Fruit fly (Drosophila melanogaster) whole organism, embryonic: ENCODE measurements around the gene Bgb.

Experiments used
- Adf1 ChIP-seq: fragments of 200-800 bp; sonication (Bioruptor generic); IDR thresholded peaks from 2 replicates; pipeline ENCODE4 v1.3.6; 2022; ENCODE audit warnings: missing biosample characterization, missing genetic modification characterization
- Bteb2 ChIP-seq: fragments of 200-800 bp; sonication (Bioruptor generic); optimal IDR thresholded peaks from 2 replicates; lab custom pipeline; 2016; ENCODE audit warnings: missing biosample characterization, missing genetic modification characterization
- CG10462 ChIP-seq: fragments of 200-800 bp; sonication (Bioruptor generic); optimal IDR thresholded peaks from 2 replicates; lab custom pipeline; 2016; ENCODE audit warnings: missing biosample characterization, missing genetic modification characterization
- CG11085 ChIP-seq: fragments of 200-800 bp; sonication (Bioruptor generic); IDR thresholded peaks from 2 replicates; pipeline ENCODE4 v1.3.6; 2022; ENCODE audit warnings: missing biosample characterization, missing genetic modification characterization
- CG12104 ChIP-seq: fragments of 200-800 bp; sonication (Bioruptor generic); optimal IDR thresholded peaks from 3 replicates; lab custom pipeline; 2016; ENCODE audit warnings: missing biosample characterization, missing genetic modification characterization
- CG13424 ChIP-seq: fragments of 200-800 bp; sonication (Bioruptor generic); optimal IDR thresholded peaks from 2 replicates; lab custom pipeline; 2019; ENCODE audit warnings: missing biosample characterization, mild to moderate bottlenecking, missing genetic modification characterization, moderate library complexity
- CG17186 ChIP-seq: fragments of 200-800 bp; sonication (Bioruptor generic); optimal IDR thresholded peaks from 3 replicates; lab custom pipeline; 2017; ENCODE audit warnings: missing biosample characterization, missing genetic modification reagents, missing genetic modification characterization
- CG17328 ChIP-seq: fragments of 200-800 bp; sonication (Bioruptor generic); IDR thresholded peaks from 2 replicates; pipeline ENCODE4 v1.3.6; 2022; ENCODE audit warnings: missing biosample characterization, missing genetic modification characterization
- CG1792 ChIP-seq: fragments of 200-800 bp; sonication (Bioruptor generic); optimal IDR thresholded peaks from 2 replicates; lab custom pipeline; 2016; ENCODE audit warnings: missing biosample characterization, missing genetic modification characterization
- CG18011 ChIP-seq: fragments of 200-800 bp; sonication (Bioruptor generic); optimal IDR thresholded peaks from 2 replicates; lab custom pipeline; 2017; ENCODE audit warnings: missing biosample characterization, missing genetic modification characterization, mild to moderate bottlenecking, moderate library complexity, missing genotype
- CG18599 ChIP-seq: fragments of 200-800 bp; sonication (Bioruptor generic); optimal IDR thresholded peaks from 3 replicates; lab custom pipeline; 2017; ENCODE audit warnings: missing biosample characterization, missing genetic modification characterization, mild to moderate bottlenecking, moderate library complexity, missing genetic modification reagents
- CG18619 ChIP-seq: fragments of 200-800 bp; sonication (Bioruptor generic); optimal IDR thresholded peaks from 3 replicates; lab custom pipeline; 2017; ENCODE audit warnings: missing biosample characterization, mild to moderate bottlenecking, missing genetic modification characterization
- CG31388 ChIP-seq: fragments of 200-800 bp; sonication (Bioruptor generic); optimal IDR thresholded peaks from 2 replicates; lab custom pipeline; 2016; ENCODE audit warnings: missing biosample characterization, missing genetic modification characterization
- CG32532 ChIP-seq: fragments of 200-800 bp; sonication (Bioruptor generic); IDR thresholded peaks from 2 replicates; pipeline ENCODE4 v1.3.6; 2022; ENCODE audit warnings: missing biosample characterization, missing genetic modification characterization
- CG3847 ChIP-seq: fragments of 200-800 bp; sonication (Bioruptor generic); IDR thresholded peaks from 2 replicates; pipeline ENCODE4 v1.3.6; 2022; ENCODE audit warnings: missing biosample characterization, missing genetic modification characterization
- CG6689 ChIP-seq: fragments of 200-800 bp; sonication (Bioruptor generic); IDR thresholded peaks from 2 replicates; pipeline ENCODE4 v1.3.6; 2022; ENCODE audit warnings: missing biosample characterization, missing genetic modification characterization
- CG7839 ChIP-seq: fragments of 200-800 bp; sonication (Bioruptor generic); optimal IDR thresholded peaks from 3 replicates; lab custom pipeline; 2018; ENCODE audit warnings: missing biosample characterization, mild to moderate bottlenecking, missing genetic modification characterization, moderate library complexity
- CG8765 ChIP-seq: fragments of 200-800 bp; sonication (Bioruptor generic); IDR thresholded peaks from 2 replicates; pipeline ENCODE4 v1.3.6; 2022; ENCODE audit warnings: missing biosample characterization, missing genetic modification characterization
- CG9797 ChIP-seq: fragments of 200-800 bp; sonication (Bioruptor generic); optimal IDR thresholded peaks from 3 replicates; lab custom pipeline; 2018; ENCODE audit warnings: missing biosample characterization, mild to moderate bottlenecking, missing genetic modification characterization
- CG9817 ChIP-seq: fragments of 200-800 bp; sonication (Bioruptor generic); optimal IDR thresholded peaks from 2 replicates; lab custom pipeline; 2018; ENCODE audit warnings: missing biosample characterization, mild to moderate bottlenecking, missing genetic modification characterization, moderate library complexity
- CoRest ChIP-seq: fragments of 200-800 bp; sonication (Bioruptor generic); optimal IDR thresholded peaks from 3 replicates; lab custom pipeline; 2018; ENCODE audit warnings: missing biosample characterization, mild to moderate bottlenecking, missing genetic modification characterization, moderate library complexity
- CrebB ChIP-seq: fragments of 200-800 bp; sonication (Bioruptor generic); optimal IDR thresholded peaks from 3 replicates; lab custom pipeline; 2018; ENCODE audit warnings: missing biosample characterization, mild to moderate bottlenecking, missing genetic modification characterization
- Eip74EF ChIP-seq, 2 experiments: fragments of 200-800 bp in 1 of 2; fragments of >200 bp in 1 of 2; sonication (Bioruptor generic) in 1 of 2; optimal IDR thresholded peaks; 2 replicates each; lab custom pipeline; 2017 to 2019; ENCODE audit warnings: missing biosample characterization in 2 of 2, missing genetic modification characterization in 2 of 2, mild to moderate bottlenecking in 1 of 2, moderate library complexity in 1 of 2
- Elba2 ChIP-seq: fragments of 200-800 bp; sonication (Bioruptor generic); optimal IDR thresholded peaks from 3 replicates; lab custom pipeline; 2016; ENCODE audit warnings: missing biosample characterization, missing genetic modification characterization
- Hey ChIP-seq: fragments of 200-800 bp; sonication (Bioruptor generic); optimal IDR thresholded peaks from 3 replicates; lab custom pipeline; 2018; ENCODE audit warnings: missing biosample characterization, mild to moderate bottlenecking, missing genetic modification characterization
- Neu2 ChIP-seq: fragments of 200-800 bp; sonication (Bioruptor generic); optimal IDR thresholded peaks from 3 replicates; lab custom pipeline; 2016; ENCODE audit warnings: missing biosample characterization, missing genetic modification characterization, borderline replicate concordance
- Ravus ChIP-seq: fragments of 200-800 bp; sonication (Bioruptor generic); IDR thresholded peaks from 2 replicates; pipeline ENCODE4 v1.3.6; 2022; ENCODE audit warnings: missing biosample characterization, missing genetic modification characterization
- Stat92E ChIP-seq, 3 experiments: fragments of >200 bp in 2 of 3; fragments of 200-800 bp in 1 of 3; sonication (Bioruptor generic) in 1 of 3; optimal IDR thresholded peaks; 2 replicates each; lab custom pipeline; 2017 to 2019; ENCODE audit warnings: missing biosample characterization in 3 of 3, missing genetic modification characterization in 3 of 3, mild to moderate bottlenecking in 1 of 3, moderate library complexity in 1 of 3
- Trl ChIP-seq, 3 experiments: fragments of >200 bp in 2 of 3; fragments of 200-800 bp in 1 of 3; sonication (Bioruptor generic) in 1 of 3; optimal IDR thresholded peaks; 2 replicates in 1 of 3; 3 replicates in 2 of 3; lab custom pipeline; 2016 to 2017; ENCODE audit warnings: missing biosample characterization in 1 of 3, missing genetic modification characterization in 1 of 3
- Xrp1 ChIP-seq: fragments of 200-800 bp; sonication (Bioruptor generic); IDR thresholded peaks from 2 replicates; pipeline ENCODE4 v1.3.6; 2022; ENCODE audit warnings: missing biosample characterization, missing genetic modification characterization
- chinmo ChIP-seq: fragments of 200-800 bp; sonication (Bioruptor generic); IDR thresholded peaks from 4 replicates; pipeline ENCODE4 v1.3.6; 2022; ENCODE audit warnings: missing biosample characterization, missing genetic modification characterization; ENCODE audit not compliant: partially characterized antibody
- chn ChIP-seq: fragments of 200-800 bp; sonication (Bioruptor generic); optimal IDR thresholded peaks from 2 replicates; lab custom pipeline; 2016; ENCODE audit warnings: missing biosample characterization, missing genetic modification characterization
- dan ChIP-seq: fragments of 200-800 bp; sonication (Bioruptor generic); IDR thresholded peaks from 2 replicates; pipeline ENCODE4 v1.3.6; 2022; ENCODE audit warnings: missing biosample characterization, missing genetic modification characterization
- en ChIP-seq: fragments of 200-800 bp; sonication (Bioruptor generic); optimal IDR thresholded peaks from 2 replicates; lab custom pipeline; 2016; ENCODE audit warnings: missing biosample characterization, missing genetic modification characterization
- fd3F ChIP-seq: fragments of 200-800 bp; sonication (Bioruptor generic); optimal IDR thresholded peaks from 2 replicates; lab custom pipeline; 2018; ENCODE audit warnings: missing biosample characterization, mild to moderate bottlenecking, missing genetic modification characterization, moderate library complexity
- fd96Cb ChIP-seq: fragments of 200-800 bp; sonication (Bioruptor generic); optimal IDR thresholded peaks from 2 replicates; lab custom pipeline; 2018; ENCODE audit warnings: missing biosample characterization, mild to moderate bottlenecking, missing genetic modification characterization, moderate library complexity
- gcm2 ChIP-seq: fragments of 200-800 bp; sonication (Bioruptor generic); optimal IDR thresholded peaks from 2 replicates; lab custom pipeline; 2016; ENCODE audit warnings: missing biosample characterization, missing genetic modification characterization
- grau ChIP-seq: fragments of 200-800 bp; optimal IDR thresholded peaks from 3 replicates; lab custom pipeline; 2019; ENCODE audit warnings: missing biosample characterization, mild to moderate bottlenecking, missing genetic modification characterization, moderate library complexity
- lilli ChIP-seq: fragments of 200-800 bp; sonication (Bioruptor generic); optimal IDR thresholded peaks from 3 replicates; lab custom pipeline; 2016; ENCODE audit warnings: missing biosample characterization, missing genetic modification characterization
- mam ChIP-seq: fragments of 200-800 bp; sonication (Bioruptor generic); optimal IDR thresholded peaks from 3 replicates; lab custom pipeline; 2016; ENCODE audit warnings: missing biosample characterization, missing genetic modification characterization
- otp ChIP-seq: fragments of 200-800 bp; sonication (Bioruptor generic); IDR thresholded peaks from 3 replicates; pipeline ENCODE4, ENCODE4 v1.3.6; 2022; ENCODE audit warnings: missing biosample characterization, missing genetic modification characterization
- pita ChIP-seq: fragments of 200-800 bp; sonication (Bioruptor generic); optimal IDR thresholded peaks from 2 replicates; lab custom pipeline; 2017; ENCODE audit warnings: missing biosample characterization, mild to moderate bottlenecking, missing genetic modification characterization
- pum ChIP-seq: fragments of 200-800 bp; sonication (Bioruptor generic); optimal IDR thresholded peaks from 2 replicates; lab custom pipeline; 2016; ENCODE audit warnings: missing biosample characterization, missing genetic modification characterization
- ranshi ChIP-seq: fragments of 200-800 bp; sonication (Bioruptor generic); IDR thresholded peaks from 2 replicates; pipeline ENCODE4 v1.3.6; 2022; ENCODE audit warnings: missing biosample characterization, missing genetic modification characterization
- tap ChIP-seq: fragments of 200-800 bp; optimal IDR thresholded peaks from 3 replicates; lab custom pipeline; 2019; ENCODE audit warnings: missing biosample characterization, mild to moderate bottlenecking, missing genetic modification characterization, moderate library complexity
- tgo ChIP-seq: fragments of 200-800 bp; sonication (Bioruptor generic); IDR thresholded peaks from 3 replicates; pipeline ENCODE4 v1.3.6; 2022; ENCODE audit warnings: missing biosample characterization, missing genetic modification characterization
- trem ChIP-seq: fragments of 200-800 bp; optimal IDR thresholded peaks from 3 replicates; lab custom pipeline; 2019; ENCODE audit warnings: missing biosample characterization, mild to moderate bottlenecking, missing genetic modification characterization, moderate library complexity
- wdn ChIP-seq: fragments of 200-800 bp; sonication (Bioruptor generic); IDR thresholded peaks from 2 replicates; pipeline ENCODE4 v1.3.6; 2022; ENCODE audit warnings: missing biosample characterization, missing genetic modification characterization
- zen ChIP-seq: fragments of 200-800 bp; sonication (Bioruptor generic); optimal IDR thresholded peaks from 3 replicates; lab custom pipeline; 2018; ENCODE audit warnings: missing biosample characterization, mild to moderate bottlenecking, missing genetic modification characterization, moderate library complexity
- zf30C ChIP-seq: fragments of 200-800 bp; sonication (Bioruptor generic); optimal IDR thresholded peaks from 3 replicates; lab custom pipeline; 2018; ENCODE audit warnings: missing biosample characterization, mild to moderate bottlenecking, missing genetic modification characterization

Gene Bgb

DNA sequence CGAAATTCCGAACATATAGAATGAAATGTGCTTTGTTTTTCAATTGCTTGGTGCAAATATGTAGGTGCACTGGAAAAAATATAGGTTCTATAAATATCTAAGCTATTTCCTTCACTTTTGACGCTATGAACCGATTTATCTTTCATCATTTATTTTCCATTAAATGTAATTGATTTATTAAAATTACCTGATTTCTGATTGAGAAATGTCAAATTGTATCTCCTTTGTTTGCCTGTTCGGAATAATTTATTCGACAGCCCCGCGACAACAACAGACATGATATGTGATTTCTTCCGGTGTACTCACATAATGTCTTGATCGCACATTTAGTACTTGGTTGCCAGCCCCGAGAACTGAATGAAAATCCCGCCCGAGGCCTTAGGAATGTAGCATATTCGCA is 29.9 kb upstream of the Bgb start (continued):
- TF ChIP-seq CG18619 (peak; percentile 26), Hey (no peak), chn (no peak), CG9817 (no peak), CG32532 (GFP tag; lab: Robert Waterston, UW) (peak; percentile 66; the same call in 1 of the 2 replicates), CG31388 (GFP tag; lab: Kevin White, UChicago) (no peak), Neu2 (GFP tag; lab: Kevin White, UChicago) (no peak), CG17186 (GFP tag; lab: Kevin White, UChicago) (no peak), CG18599 (peak; percentile 48), Xrp1 (no peak), chinmo (GFP tag; lab: Robert Waterston, UW) (no peak), mam (GFP tag; lab: Kevin White, UChicago) (peak; percentile 45), Eip74EF (GFP tag; optimal IDR thresholded peaks at IDR 0.05; lab: Kevin White, UChicago) (no peak), fd96Cb (peak; percentile 15), CoRest (tag; lab: Kevin White, UChicago) (peak; percentile 62), Bteb2 (GFP tag; lab: Kevin White, UChicago) (peak; percentile 32), lilli (GFP tag; lab: Kevin White, UChicago) (peak; percentile 59), CG11085 (0 out of 2 replicates have a peak, but pooled peaks have one; percentile 38), pita (no peak), Trl (optimal IDR thresholded peaks at IDR 0.05; lab: Kevin White, UChicago) (no peak), Trl (GFP tag; optimal IDR thresholded peaks at IDR 0.05; lab: Kevin White, UChicago) (no peak), CG1792 (GFP tag; lab: Kevin White, UChicago) (no peak), wdn (GFP tag; lab: Robert Waterston, UW) (0 out of 2 replicates have a peak, but pooled peaks have one; percentile 36), otp (GFP tag; lab: Robert Waterston, UW) (no peak), CG18011 (no peak), CG12104 (GFP tag; lab: Kevin White, UChicago) (peak; percentile 85), Stat92E (GFP tag; optimal IDR thresholded peaks at IDR 0.05; lab: Kevin White, UChicago) (no peak), CG10462 (GFP tag; lab: Kevin White, UChicago) (no peak), CrebB (no peak), Ravus (GFP tag; lab: Robert Waterston, UW) (peak; percentile 18; the same call in 1 of the 2 replicates), dan (no peak), Adf1 (GFP tag; lab: Robert Waterston, UW) (no peak), trem (tag; lab: Kevin White, UChicago) (no peak), grau (tag; lab: Kevin White, UChicago) (peak; percentile 64), gcm2 (GFP tag; lab: Kevin White, UChicago) (no peak), tgo (GFP tag; lab: Robert Waterston, UW) (peak; percentile 41; the same call in 1 of the 3 replicates), pum (no peak), CG8765 (GFP tag; lab: Robert Waterston, UW) (no peak), CG7839 (tag; lab: Kevin White, UChicago) (peak; percentile 76), ranshi (GFP tag; lab: Robert Waterston, UW) (peak; percentile 27; the same call in 1 of the 2 replicates), CG17328 (0 out of 2 replicates have a peak, but pooled peaks have one; percentile 20), zen (tag; lab: Kevin White, UChicago) (no peak), zf30C (no peak), en (GFP tag; lab: Kevin White, UChicago) (no peak), CG6689 (GFP tag; lab: Robert Waterston, UW) (peak; percentile 44; the same call in 1 of the 2 replicates), Elba2 (GFP tag; lab: Kevin White, UChicago) (no peak), CG9797 (GFP tag; lab: Kevin White, UChicago) (no peak), fd3F (GFP tag; lab: Kevin White, UChicago) (peak; percentile 20), tap (tag; lab: Kevin White, UChicago) (no peak), CG3847 (GFP tag; lab: Robert Waterston, UW) (peak; percentile 61), CG13424 (tag; lab: Kevin White, UChicago) (peak; percentile 5)
